Fruit fly (Drosophila melanogaster): ENCODE results near the gene obst-F.

- no peak for TF ChIP-seq EcR (GFP tag; optimal IDR thresholded peaks at IDR 0.05)
- TF ChIP-seq Pif1B (GFP tag; optimal IDR thresholded peaks at IDR 0.05) = peak; percentile 60
- TF ChIP-seq Pif1A (GFP tag; optimal IDR thresholded peaks at IDR 0.05) = peak; percentile 51
- peak; percentile 71 for TF ChIP-seq CG14655 (GFP tag; optimal IDR thresholded peaks at IDR 0.05)
- peak; percentile 54 for TF ChIP-seq CG9948 (tag; optimal IDR thresholded peaks at IDR 0.05)
These were observed 6.7 kb downstream of the obst-F start for dm6 chr3L:20194731-20195130.
